Worm (Caenorhabditis elegans): ENCODE results near the gene srh-99.
"Not testable (repeated sequence)": the region's sequence is repeated elsewhere in the genome, so short reads cannot be mapped to it uniquely, and the experiment has no call there.

Gene srh-99

DNA sequence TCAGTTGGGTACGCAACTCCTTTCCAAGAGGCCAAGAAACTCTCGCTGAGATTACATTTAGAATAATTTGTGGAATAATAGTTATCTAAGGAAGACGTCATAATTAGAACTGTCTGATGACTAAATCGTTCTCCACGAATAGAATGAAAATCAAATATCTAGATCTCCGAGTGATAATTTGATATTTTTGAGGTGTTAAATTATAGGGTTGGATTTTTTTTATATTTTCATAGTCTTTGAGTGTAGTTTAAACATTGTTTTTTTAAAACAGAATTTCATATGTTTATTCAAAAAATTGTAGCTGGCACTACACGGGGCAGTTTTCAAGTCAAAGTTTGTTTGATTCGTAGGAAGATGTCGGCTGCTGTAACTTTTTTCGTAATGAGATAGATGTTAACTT is at the start of gene srh-99:
TSS of gene srh-99 (minus strand) at position 101 of the 400 bp plus-strand sequence.
- no peak for TF ChIP-seq unc-62 (GFP tag; optimal IDR thresholded peaks at IDR 0.05)

DNA sequence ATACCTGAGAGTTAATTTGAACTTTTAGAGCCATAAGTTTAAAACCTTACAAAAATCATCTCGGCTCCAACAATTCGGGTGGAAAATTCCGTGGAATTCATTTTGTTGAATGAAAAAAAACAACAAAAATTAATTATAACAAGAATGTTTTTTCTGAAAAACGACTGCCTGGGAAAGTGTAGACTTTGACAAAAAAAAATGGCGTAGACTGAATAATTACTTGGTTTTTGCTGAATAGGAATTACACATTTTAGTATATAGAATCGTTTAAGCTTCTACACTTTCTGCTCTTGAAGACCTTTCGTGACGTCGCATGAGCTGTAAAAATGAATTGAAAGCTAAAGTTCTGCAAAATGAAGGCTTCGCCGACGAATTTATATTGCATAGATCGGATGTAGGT is 48.1 kb upstream of the srh-99 start, which contains the start of gene srx-112:
TSS of gene srx-112 (minus strand) at position 101 of the 400 bp plus-strand sequence.
- TF ChIP-seq unc-62 (GFP tag; optimal IDR thresholded peaks at IDR 0.05) = no peak

- not testable (repeated sequence) for TF ChIP-seq unc-62 (GFP tag; optimal IDR thresholded peaks at IDR 0.05)
These were observed 45.2 kb upstream of the srh-99 start, which contains the start of gene T24E12.6 for ce11 chrII:3761599-3761998. TSS of gene T24E12.6 (minus strand) at chrII:3761699.

DNA sequence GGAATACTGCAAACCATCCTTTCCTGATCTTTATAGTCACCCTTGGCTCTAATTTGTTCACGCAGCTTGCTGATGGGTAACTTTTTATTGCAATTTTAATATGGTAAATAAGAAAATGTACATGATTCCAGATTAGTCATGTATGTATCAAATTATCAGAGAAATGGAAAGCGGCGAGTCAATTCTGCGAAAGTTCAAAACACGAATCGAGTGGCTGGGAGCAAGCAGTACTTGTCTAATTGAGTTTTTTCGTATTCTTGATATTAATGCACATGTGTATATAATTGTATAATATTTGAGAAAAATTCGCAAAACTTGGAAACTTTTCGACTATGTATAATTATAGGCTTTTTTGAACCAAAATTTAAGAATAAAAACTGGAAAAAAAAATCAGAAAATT is 42.7 kb upstream of the srh-99 start, which contains the start of gene T24E12.12:
TSS of gene T24E12.12 (plus strand) at position 281 of the 400 bp plus-strand sequence.
- no peak for TF ChIP-seq unc-62 (GFP tag; optimal IDR thresholded peaks at IDR 0.05)

DNA sequence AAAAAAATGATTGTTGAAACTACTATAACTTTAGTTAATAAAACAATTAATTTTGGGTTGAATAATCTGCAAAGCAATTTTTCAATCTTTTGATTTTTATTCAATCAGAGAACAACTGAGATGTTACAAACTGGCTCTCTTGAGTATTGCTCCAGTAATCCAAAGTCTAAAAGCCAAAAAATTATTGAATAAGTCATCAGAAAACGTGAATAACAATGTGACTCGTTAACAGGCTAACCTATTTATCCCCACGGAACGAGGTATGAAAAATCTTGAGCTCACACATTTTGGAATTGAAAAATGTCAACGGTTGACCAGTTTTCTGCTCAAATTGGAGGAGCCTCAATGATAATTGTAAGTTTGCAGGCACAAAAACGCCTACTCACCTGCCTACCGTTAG is 41.1 kb upstream of the srh-99 start, which contains the start of gene srx-111:
TSS of gene srx-111 (plus strand) at position 301 of the 400 bp plus-strand sequence.
- TF ChIP-seq unc-62 (GFP tag; optimal IDR thresholded peaks at IDR 0.05) = no peak

- TF ChIP-seq unc-62 (GFP tag; optimal IDR thresholded peaks at IDR 0.05) = no peak
These were observed 37.2 kb upstream of the srh-99 start, which contains the start of gene rcd-1 for ce11 chrII:3753598-3753997. TSS of gene rcd-1 (plus strand) at chrII:3753898.

DNA sequence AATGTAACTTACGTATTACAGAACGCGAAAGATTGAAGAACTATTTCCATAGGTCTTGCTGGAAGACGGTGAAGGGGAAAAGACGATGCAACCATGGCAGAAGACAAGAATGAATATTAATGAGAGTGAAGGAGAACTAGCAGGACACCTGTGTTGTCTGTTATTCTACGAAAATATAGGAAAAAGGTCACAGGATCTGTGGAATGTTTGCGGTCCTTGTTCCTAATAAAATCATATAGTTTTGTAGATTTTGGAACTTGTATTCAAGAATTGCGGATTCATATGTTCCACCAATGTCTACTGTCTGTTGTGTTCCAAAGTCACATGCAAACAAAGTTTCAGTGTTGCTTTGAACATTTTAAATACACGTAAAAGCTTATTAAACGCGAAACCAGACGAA is 35.8 kb upstream of the srh-99 start, which contains the start of gene sdz-11:
TSS of gene sdz-11 (minus strand) at position 101 of the 400 bp plus-strand sequence.
- TF ChIP-seq unc-62 (GFP tag; optimal IDR thresholded peaks at IDR 0.05) = no peak

DNA sequence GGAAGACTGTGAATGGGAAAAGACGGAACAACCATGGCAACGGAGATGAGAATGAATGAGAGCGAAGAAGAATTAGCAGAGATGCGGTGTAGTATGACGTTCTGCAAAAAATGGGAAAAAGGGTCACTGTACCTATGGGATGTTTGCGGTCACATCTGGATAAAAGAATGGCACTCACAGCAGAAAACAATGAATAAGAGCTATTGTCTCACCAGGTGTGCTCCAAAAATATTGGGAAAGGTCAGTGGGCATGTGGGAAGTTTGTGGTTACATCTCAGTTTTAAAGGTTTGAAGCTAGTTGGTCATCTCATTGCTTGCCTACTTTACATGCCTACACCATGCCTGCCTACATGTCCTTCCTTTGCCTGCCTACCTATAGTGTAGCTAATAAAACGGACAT is 34.3 kb upstream of the srh-99 start, which contains the start of gene fbxb-91:
TSS of gene fbxb-91 (minus strand) at position 101 of the 400 bp plus-strand sequence.
- no peak for TF ChIP-seq unc-62 (GFP tag; optimal IDR thresholded peaks at IDR 0.05)

ce11 chrII:3748719-3749118 is 32.4 kb upstream of the srh-99 start, which contains the start of gene fbxb-90:
TSS of gene fbxb-90 (minus strand) at chrII:3748819.
- no peak for TF ChIP-seq unc-62 (GFP tag; optimal IDR thresholded peaks at IDR 0.05)

DNA sequence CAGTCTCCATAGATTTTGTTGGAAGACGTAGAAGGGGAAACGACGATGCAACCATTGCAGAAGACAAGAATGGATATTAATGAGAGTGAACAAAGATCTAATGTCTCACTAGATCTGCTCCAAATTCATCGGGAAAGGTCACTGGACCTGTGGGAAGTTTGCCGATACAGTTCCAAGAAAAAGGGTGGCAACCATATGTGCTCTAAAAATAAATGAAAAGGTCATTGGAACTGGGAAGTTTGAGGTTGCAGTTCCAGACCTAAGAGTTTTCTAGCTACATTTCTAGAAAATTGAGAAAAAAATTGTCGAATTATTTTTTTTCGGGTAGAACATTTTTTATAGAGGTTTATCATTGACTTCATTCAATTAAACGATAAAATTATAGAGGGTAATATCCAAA is 31.1 kb upstream of the srh-99 start, which contains the start of gene fbxb-92:
TSS of gene fbxb-92 (minus strand) at position 101 of the 400 bp plus-strand sequence.
- TF ChIP-seq unc-62 (GFP tag; optimal IDR thresholded peaks at IDR 0.05) = no peak

DNA sequence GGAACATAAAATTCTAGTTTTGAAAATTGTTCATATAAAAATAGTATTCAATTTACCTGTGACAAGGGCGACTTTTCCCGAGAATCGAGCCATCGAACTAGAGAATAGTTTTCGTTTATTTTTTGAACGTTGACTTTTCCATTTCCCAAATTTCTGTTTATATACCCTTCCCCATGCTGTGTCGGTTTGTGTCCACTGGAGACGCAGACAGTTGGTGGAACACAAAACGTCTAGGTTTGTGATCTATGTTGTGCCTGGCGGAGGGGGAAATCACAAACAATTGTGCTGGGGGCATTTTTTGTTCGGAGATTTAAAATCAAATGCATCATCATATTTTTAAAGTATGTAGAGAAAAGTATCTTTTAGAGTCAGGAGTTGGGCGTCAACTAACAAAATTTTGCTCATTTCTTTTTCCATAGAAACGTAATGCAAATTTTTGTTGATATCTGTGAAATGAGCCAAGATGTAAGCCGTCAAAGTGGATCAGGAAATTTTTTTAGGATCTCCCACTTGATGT is 27.4 kb upstream of the srh-99 start, which contains the start of gene nta-1:
TSS of gene nta-1 (minus strand) at position 131 of the 517 bp plus-strand sequence.
- TF ChIP-seq unc-62 (GFP tag; optimal IDR thresholded peaks at IDR 0.05) = no peak

DNA sequence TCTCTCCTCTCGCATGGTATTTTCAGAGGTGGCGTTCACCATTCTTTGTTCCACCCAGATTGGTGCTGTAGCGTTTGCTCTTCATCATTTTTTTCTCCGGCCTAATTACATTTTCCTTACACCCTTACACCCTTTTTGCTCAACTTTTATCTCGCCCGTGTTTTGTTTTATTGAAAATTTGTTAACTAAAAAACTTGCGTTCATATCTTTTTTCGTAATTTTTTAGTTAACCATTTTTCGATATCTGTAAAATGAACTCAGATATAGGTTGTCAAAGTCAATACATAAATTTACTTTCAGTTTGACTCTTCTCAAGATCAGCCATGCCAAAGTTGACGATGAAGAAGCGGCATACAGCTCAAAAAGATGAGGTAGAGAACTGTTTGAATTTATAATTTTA is 25.2 kb upstream of the srh-99 start, which contains the start of gene F12E12.1:
TSS of gene F12E12.1 (plus strand) at position 301 of the 400 bp plus-strand sequence.
- TF ChIP-seq unc-62 (GFP tag; optimal IDR thresholded peaks at IDR 0.05) = no peak

- TF ChIP-seq unc-62 (GFP tag; optimal IDR thresholded peaks at IDR 0.05) = no peak
These were observed 23.3 kb upstream of the srh-99 start, which contains the start of gene F12E12.2 for ce11 chrII:3739647-3740046. TSS of gene F12E12.2 (plus strand) at chrII:3739947.

- no peak for TF ChIP-seq unc-62 (GFP tag; optimal IDR thresholded peaks at IDR 0.05)
These were observed 20.6 kb upstream of the srh-99 start, which contains the start of gene F12E12.6 for ce11 chrII:3736893-3737375. TSS of gene F12E12.6 (minus strand) at chrII:3736943.

- TF ChIP-seq unc-62 (GFP tag; optimal IDR thresholded peaks at IDR 0.05) = no peak
These were observed 15.4 kb upstream of the srh-99 start, which contains the start of the genes sdz-12 and bath-31 for ce11 chrII:3731723-3732122. TSS of gene sdz-12 (minus strand) at chrII:3731823. TSS of gene bath-31 (plus strand) at chrII:3731973.

- TF ChIP-seq unc-62 (GFP tag; optimal IDR thresholded peaks at IDR 0.05) = no peak
These were observed 11.6 kb upstream of the srh-99 start, which contains the start of gene C46E10.8 for ce11 chrII:3727996-3728395. TSS of gene C46E10.8 (minus strand) at chrII:3728096.
